Worm (Caenorhabditis elegans) whole organism, L2 larva: ENCODE measurements around the gene tald-1.

ENCODE experiments used
- alr-1 ChIP-seq: fragments of 150-350 bp; optimal IDR thresholded peaks from 2 replicates; lab custom pipeline; 2014; ENCODE audit warnings: missing biosample characterization, missing genetic modification characterization
- dmd-4 ChIP-seq: sonication (generic microtip); optimal IDR thresholded peaks from 2 replicates; lab custom pipeline; 2017; ENCODE audit warnings: missing biosample characterization, missing genetic modification characterization
- egl-27 ChIP-seq: sonication (generic microtip); optimal IDR thresholded peaks from 3 replicates; lab custom pipeline; 2017; ENCODE audit warnings: missing biosample characterization, missing genetic modification reagents, missing genetic modification characterization
- elt-1 ChIP-seq: fragments of 150-350 bp; optimal IDR thresholded peaks from 2 replicates; lab custom pipeline; 2014; ENCODE audit warnings: missing biosample characterization, missing genetic modification characterization
- elt-3 ChIP-seq: sonication (generic microtip); optimal IDR thresholded peaks from 2 replicates; lab custom pipeline; 2017; ENCODE audit warnings: missing biosample characterization, missing genetic modification characterization
- lin-13 ChIP-seq: fragments of 150-350 bp; optimal IDR thresholded peaks from 2 replicates; lab custom pipeline; 2014; ENCODE audit warnings: missing biosample characterization, missing genetic modification reagents, missing genetic modification characterization
- lin-39 ChIP-seq: fragments of 150-350 bp; optimal IDR thresholded peaks from 2 replicates; lab custom pipeline; 2014; ENCODE audit warnings: missing biosample characterization, missing genetic modification reagents, missing genetic modification characterization
- ztf-4 ChIP-seq: fragments of 150-350 bp; optimal IDR thresholded peaks from 2 replicates; lab custom pipeline; 2014; ENCODE audit warnings: missing biosample characterization, missing genetic modification characterization

DNA sequence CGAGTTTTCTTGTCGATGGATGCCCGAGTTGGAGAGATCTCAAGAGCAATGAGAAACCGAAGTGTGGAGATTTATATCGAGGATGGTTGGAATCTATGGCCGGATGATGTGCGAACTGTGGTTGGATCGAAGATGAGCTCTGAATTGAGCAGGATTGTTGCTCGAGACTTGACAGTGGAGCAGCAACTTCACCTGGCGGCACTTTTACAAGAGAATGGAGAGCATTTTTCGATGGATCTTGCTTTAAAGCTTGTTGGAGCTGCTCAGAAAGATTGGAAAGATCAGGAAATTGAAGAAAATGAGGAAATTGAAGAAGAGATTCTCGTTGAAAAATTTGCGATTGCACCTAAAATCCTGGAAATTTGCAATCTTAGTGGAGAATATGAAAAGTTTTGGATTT is 17.3 kb upstream of the tald-1 start:
- TF ChIP-seq lin-39 (tag; lab: Kevin White, UChicago), result no peak
- TF ChIP-seq elt-1 (tag; lab: Kevin White, UChicago), result no peak
- TF ChIP-seq ztf-4 (tag; lab: Kevin White, UChicago), result no peak
- TF ChIP-seq elt-3, result no peak
- TF ChIP-seq dmd-4 (tag; lab: Kevin White, UChicago), result no peak
- no peak for TF ChIP-seq egl-27 (tag; lab: Kevin White, UChicago)
- no peak for TF ChIP-seq alr-1 (tag; lab: Kevin White, UChicago)
- no peak for TF ChIP-seq lin-13 (GFP tag; lab: Kevin White, UChicago)
